Worm (Caenorhabditis elegans) whole organism, early embryonic: ENCODE measurements around the gene lipl-1.

ENCODE experiments used
- B0310.2 ChIP-seq: sonication (generic microtip); optimal IDR thresholded peaks from 2 replicates; lab custom pipeline; 2016; ENCODE audit warnings: mild to moderate bottlenecking, missing genetic modification characterization, missing compliant biosample characterization
- F13C5.2 ChIP-seq: sonication (generic microtip); optimal IDR thresholded peaks from 2 replicates; lab custom pipeline; 2017; ENCODE audit warnings: mild to moderate bottlenecking, missing genetic modification characterization, inconsistent platforms, missing compliant biosample characterization
- aly-1 ChIP-seq: sonication (generic microtip); optimal IDR thresholded peaks from 2 replicates; lab custom pipeline; 2016; ENCODE audit warnings: missing genetic modification characterization, missing compliant biosample characterization
- ama-1 ChIP-seq: fragments of 150-350 bp; optimal IDR thresholded peaks from 2 replicates; lab custom pipeline; 2014
- ceh-13 ChIP-seq: fragments of 200-800 bp; sonication (Bioruptor generic); optimal IDR thresholded peaks from 2 replicates; lab custom pipeline; 2018; ENCODE audit warnings: mild to moderate bottlenecking, missing genetic modification characterization, missing compliant biosample characterization
- ceh-36 ChIP-seq: sonication (generic microtip); optimal IDR thresholded peaks from 2 replicates; lab custom pipeline; 2016; ENCODE audit warnings: missing genetic modification characterization, inconsistent platforms, missing compliant biosample characterization
- ets-7 ChIP-seq: sonication (generic microtip); optimal IDR thresholded peaks from 2 replicates; lab custom pipeline; 2016; ENCODE audit warnings: missing genotype, missing genetic modification characterization, missing compliant biosample characterization
- flt-1 ChIP-seq: fragments of 200-800 bp; sonication (Bioruptor generic); IDR thresholded peaks from 2 replicates; pipeline ENCODE4 v1.3.6; 2022; ENCODE audit warnings: missing genetic modification characterization, missing compliant biosample characterization
- hmbx-1 ChIP-seq: sonication (generic microtip); optimal IDR thresholded peaks from 2 replicates; lab custom pipeline; 2016; ENCODE audit warnings: mild to moderate bottlenecking, missing genetic modification characterization, missing compliant biosample characterization
- hmg-4 ChIP-seq: fragments of 200-800 bp; sonication (Bioruptor generic); optimal IDR thresholded peaks from 2 replicates; lab custom pipeline; 2018; ENCODE audit warnings: mild to moderate bottlenecking, missing genetic modification characterization, missing compliant biosample characterization
- hnd-1 ChIP-seq: sonication (generic microtip); optimal IDR thresholded peaks from 2 replicates; lab custom pipeline; 2016; ENCODE audit warnings: missing genetic modification characterization, missing compliant biosample characterization
- pes-1 ChIP-seq: fragments of 200-800 bp; sonication (Bioruptor generic); IDR thresholded peaks from 2 replicates; pipeline ENCODE4 v1.3.6; 2022; ENCODE audit warnings: missing genetic modification reagents, missing genetic modification characterization, missing compliant biosample characterization
- scrt-1 ChIP-seq: fragments of 200-800 bp; sonication (Bioruptor generic); IDR thresholded peaks from 2 replicates; pipeline ENCODE4 v1.3.6; 2022; ENCODE audit warnings: missing genetic modification characterization, missing compliant biosample characterization
- sea-1 ChIP-seq: fragments of 200-800 bp; sonication (Bioruptor generic); conservative IDR thresholded peaks from 2 replicates; pipeline ENCODE4 v1.3.6; 2022; ENCODE audit warnings: missing genetic modification characterization, missing compliant biosample characterization
- tbx-11 ChIP-seq: fragments of 200-800 bp; sonication (Bioruptor generic); IDR thresholded peaks from 2 replicates; pipeline ENCODE4 v1.3.6; 2022; ENCODE audit warnings: missing genetic modification characterization, missing compliant biosample characterization
- tbx-37 ChIP-seq: fragments of 200-800 bp; sonication (Bioruptor generic); conservative IDR thresholded peaks from 2 replicates; pipeline ENCODE4 v1.3.6; 2022; ENCODE audit warnings: missing genetic modification reagents, missing genetic modification characterization, missing compliant biosample characterization
- tra-4 ChIP-seq: sonication (generic microtip); optimal IDR thresholded peaks from 2 replicates; lab custom pipeline; 2017; ENCODE audit warnings: missing genetic modification characterization, missing compliant biosample characterization

lipl-1 gene

DNA sequence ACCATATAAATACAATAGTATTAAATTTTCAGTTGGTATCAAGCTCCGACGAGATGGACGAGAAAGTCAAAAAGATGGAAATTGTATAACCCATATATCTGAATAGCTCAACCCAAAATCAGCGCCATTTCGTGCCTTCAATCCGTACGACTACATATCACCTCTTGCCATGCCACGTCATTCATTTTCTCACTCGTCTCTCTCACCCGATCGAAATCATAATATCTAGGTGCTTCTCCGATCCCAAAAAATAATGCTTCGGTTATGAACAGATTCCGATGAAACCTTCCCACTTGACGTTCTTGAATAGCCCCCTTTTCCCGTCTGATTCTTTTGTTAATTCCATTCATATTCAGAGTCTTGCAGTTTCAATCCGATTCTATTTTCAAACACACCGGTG, 38.4 kb upstream of the lipl-1 start:
- TF ChIP-seq aly-1 (tag; lab: Kevin White, UChicago) (no peak), ets-7 (tag; lab: Kevin White, UChicago) (no peak), flt-1 (GFP tag; lab: Robert Waterston, UW) (no peak), hmg-4 (GFP tag; lab: Kevin White, UChicago) (no peak), scrt-1 (no peak), ceh-36 (tag; lab: Kevin White, UChicago) (no peak), B0310.2 (tag; lab: Kevin White, UChicago) (no peak), ama-1 (lab: Kevin White, UChicago) (no peak), tbx-37 (GFP tag; lab: Robert Waterston, UW) (no peak), hnd-1 (no peak), pes-1 (GFP tag; lab: Robert Waterston, UW) (no peak), tra-4 (tag; lab: Kevin White, UChicago) (no peak), hmbx-1 (no peak), F13C5.2 (tag; lab: Kevin White, UChicago) (no peak), tbx-11 (GFP tag; lab: Robert Waterston, UW) (no peak), sea-1 (GFP tag; lab: Robert Waterston, UW) (no peak), ceh-13 (GFP tag; lab: Kevin White, UChicago) (no peak)

DNA sequence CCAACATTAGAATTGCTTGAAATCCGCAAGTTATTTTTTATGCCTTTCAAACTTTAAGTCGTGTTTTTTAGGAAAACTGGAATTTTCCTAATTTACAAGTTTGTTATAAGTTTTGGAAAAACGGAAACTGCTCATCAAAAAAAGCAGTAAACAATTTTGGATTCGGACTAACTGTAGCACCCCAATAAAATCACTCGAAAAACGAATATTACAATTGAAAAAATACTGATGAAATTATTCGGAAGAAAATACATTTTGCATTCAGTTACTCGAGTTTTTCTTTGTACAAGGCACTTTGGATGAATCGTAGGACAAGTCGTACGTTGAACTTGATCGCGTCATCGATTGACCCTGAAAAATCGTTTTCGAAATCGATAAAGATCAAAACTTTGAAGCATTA, 37.4 kb upstream of the lipl-1 start:
- TF ChIP-seq sea-1 (GFP tag; lab: Robert Waterston, UW) = no peak
- no peak for TF ChIP-seq flt-1 (GFP tag; lab: Robert Waterston, UW)
- no peak for TF ChIP-seq scrt-1
- no peak for TF ChIP-seq ets-7 (tag; lab: Kevin White, UChicago)
- TF ChIP-seq ceh-36 (tag; lab: Kevin White, UChicago) = no peak
- TF ChIP-seq hmg-4 (GFP tag; lab: Kevin White, UChicago) = no peak
- TF ChIP-seq pes-1 (GFP tag; lab: Robert Waterston, UW) = no peak
- no peak for TF ChIP-seq B0310.2 (tag; lab: Kevin White, UChicago)
- no peak for TF ChIP-seq aly-1 (tag; lab: Kevin White, UChicago)
- no peak for TF ChIP-seq ceh-13 (GFP tag; lab: Kevin White, UChicago)
- no peak for TF ChIP-seq hnd-1
- TF ChIP-seq ama-1 (lab: Kevin White, UChicago) = no peak
- TF ChIP-seq tbx-11 (GFP tag; lab: Robert Waterston, UW) = no peak
- TF ChIP-seq hmbx-1 = no peak
- TF ChIP-seq tbx-37 (GFP tag; lab: Robert Waterston, UW) = no peak
- TF ChIP-seq tra-4 (tag; lab: Kevin White, UChicago) = no peak

DNA sequence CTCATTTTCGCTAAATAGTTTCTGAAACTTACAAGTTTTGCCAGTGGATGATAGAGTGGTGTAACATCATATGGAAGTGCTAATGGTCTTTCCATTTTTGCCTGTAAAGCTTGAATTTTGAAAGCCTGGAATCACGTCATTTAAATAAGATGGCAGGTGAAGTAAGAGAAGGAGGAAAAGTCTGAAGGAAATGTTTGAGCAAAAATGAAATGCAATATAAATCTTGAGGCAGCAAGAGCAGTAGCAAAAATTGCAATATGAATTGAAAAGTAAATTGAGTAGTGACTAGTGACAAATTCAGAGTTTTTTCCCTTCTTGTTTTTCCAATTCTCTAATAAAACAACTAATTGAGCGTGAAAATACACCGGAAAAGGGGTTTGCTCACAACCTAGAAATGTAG, 33.9 kb upstream of the lipl-1 start, which contains the start of gene glb-24:
Gene glb-24, minus strand, starts transcription at position 101 of the 400 bp plus-strand sequence.
- TF ChIP-seq tra-4 (tag; lab: Kevin White, UChicago) (no peak), ceh-36 (tag; lab: Kevin White, UChicago) (no peak), B0310.2 (tag; lab: Kevin White, UChicago) (no peak)

- TF ChIP-seq B0310.2 (tag; lab: Kevin White, UChicago) = no peak
- no peak for TF ChIP-seq pes-1 (GFP tag; lab: Robert Waterston, UW)
Measured at ce11 chrV:12895772-12896171, 24.0 kb upstream of the lipl-1 start, which contains the start of gene ttbk-7. Gene ttbk-7, minus strand, starts transcription at chrV:12895872.

DNA sequence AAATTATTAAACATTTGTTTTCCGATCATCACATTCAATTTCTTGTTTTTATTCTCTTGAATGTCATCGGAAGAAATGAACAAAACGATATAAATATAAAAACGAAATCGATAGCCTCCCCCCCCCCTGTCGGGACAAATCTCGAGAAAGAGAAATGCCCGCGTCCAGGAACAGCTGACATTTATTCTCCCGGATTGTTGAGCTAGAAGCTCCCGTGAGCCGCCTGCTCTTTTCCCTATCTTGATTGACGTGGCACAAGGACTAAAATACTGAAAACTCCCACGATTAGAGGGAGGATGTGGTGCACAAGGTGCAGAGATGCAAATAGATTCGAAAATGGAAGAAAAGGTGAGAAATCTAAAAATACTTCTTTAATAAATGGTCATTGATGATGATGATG, 22.9 kb upstream of the lipl-1 start:
- no peak for TF ChIP-seq pes-1 (GFP tag; lab: Robert Waterston, UW)
- no peak for TF ChIP-seq tbx-37 (GFP tag; lab: Robert Waterston, UW)
- no peak for TF ChIP-seq hmbx-1
- TF ChIP-seq hmg-4 (GFP tag; lab: Kevin White, UChicago) = no peak
- no peak for TF ChIP-seq B0310.2 (tag; lab: Kevin White, UChicago)
- TF ChIP-seq ceh-13 (GFP tag; lab: Kevin White, UChicago) = no peak
- TF ChIP-seq F13C5.2 (tag; lab: Kevin White, UChicago) = no peak
- TF ChIP-seq tra-4 (tag; lab: Kevin White, UChicago) = no peak
- no peak for TF ChIP-seq ama-1 (lab: Kevin White, UChicago)
- no peak for TF ChIP-seq sea-1 (GFP tag; lab: Robert Waterston, UW)
- no peak for TF ChIP-seq flt-1 (GFP tag; lab: Robert Waterston, UW)
- TF ChIP-seq ceh-36 (tag; lab: Kevin White, UChicago) = no peak
- TF ChIP-seq tbx-11 (GFP tag; lab: Robert Waterston, UW) = no peak
- no peak for TF ChIP-seq ets-7 (tag; lab: Kevin White, UChicago)
- TF ChIP-seq aly-1 (tag; lab: Kevin White, UChicago) = no peak
- no peak for TF ChIP-seq scrt-1

DNA sequence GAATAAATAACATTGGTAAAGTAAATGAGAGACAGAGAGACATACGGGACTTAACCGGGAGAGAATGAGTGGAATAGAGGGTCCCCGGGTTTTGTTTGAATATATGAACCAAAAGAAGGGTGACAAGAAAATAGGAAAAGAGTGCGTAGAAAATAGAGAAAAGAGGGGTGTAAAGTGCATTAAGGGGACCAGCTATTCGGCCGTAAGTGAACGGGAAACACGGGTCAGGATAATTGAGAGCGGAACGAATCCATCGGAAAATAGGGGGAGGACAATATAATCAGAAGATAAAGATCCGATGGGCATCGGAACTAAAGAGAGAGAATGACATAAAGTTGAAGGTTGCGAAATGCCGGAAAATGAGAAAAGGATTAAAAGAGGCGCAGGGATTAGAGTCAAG, 22.4 kb upstream of the lipl-1 start:
- TF ChIP-seq hmg-4 (GFP tag; lab: Kevin White, UChicago) = no peak
- no peak for TF ChIP-seq tbx-11 (GFP tag; lab: Robert Waterston, UW)
- no peak for TF ChIP-seq flt-1 (GFP tag; lab: Robert Waterston, UW)
- TF ChIP-seq F13C5.2 (tag; lab: Kevin White, UChicago) = no peak
- no peak for TF ChIP-seq ceh-13 (GFP tag; lab: Kevin White, UChicago)
- TF ChIP-seq pes-1 (GFP tag; lab: Robert Waterston, UW) = no peak
- no peak for TF ChIP-seq sea-1 (GFP tag; lab: Robert Waterston, UW)
- no peak for TF ChIP-seq ets-7 (tag; lab: Kevin White, UChicago)
- TF ChIP-seq ama-1 (lab: Kevin White, UChicago) = no peak
- TF ChIP-seq tra-4 (tag; lab: Kevin White, UChicago) = no peak
- no peak for TF ChIP-seq B0310.2 (tag; lab: Kevin White, UChicago)
- TF ChIP-seq ceh-36 (tag; lab: Kevin White, UChicago) = no peak
- TF ChIP-seq hnd-1 = no peak
- no peak for TF ChIP-seq scrt-1
- no peak for TF ChIP-seq tbx-37 (GFP tag; lab: Robert Waterston, UW)

DNA sequence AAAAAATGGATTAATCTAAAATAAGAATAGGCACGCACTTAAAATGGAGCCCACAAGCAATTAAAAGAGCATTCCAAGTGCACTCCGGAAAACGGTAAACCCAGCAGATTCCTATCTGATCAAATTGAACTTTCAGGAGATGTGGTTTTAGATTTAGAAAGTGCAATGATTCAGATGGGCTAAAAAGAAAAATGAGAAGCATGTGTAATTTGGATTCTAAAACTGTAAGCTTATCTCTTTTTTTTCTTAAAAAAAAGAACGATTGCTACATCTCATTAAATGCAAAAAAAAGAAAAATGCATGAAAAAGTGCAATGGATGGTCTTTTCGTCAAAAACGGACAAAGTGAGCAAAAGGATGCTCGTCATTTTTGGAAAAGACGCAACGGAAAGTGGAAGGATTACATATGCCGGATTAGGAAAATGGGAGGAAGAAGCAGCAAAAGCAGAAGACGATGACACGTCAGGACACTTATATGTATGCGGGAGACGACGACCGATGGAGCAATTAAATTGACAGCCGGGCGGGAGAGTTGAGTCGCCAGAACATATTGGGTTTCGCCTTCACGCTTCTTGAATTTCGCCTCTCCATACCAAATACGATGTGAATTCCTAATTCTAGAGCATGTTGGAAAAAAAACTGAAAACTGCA, 21.1 kb upstream of the lipl-1 start:
- TF ChIP-seq tra-4 (tag; lab: Kevin White, UChicago) = no peak
